Worm (Caenorhabditis elegans) whole organism, L1 larva: ENCODE results near the gene inos-1.

Experiments
- C04F5.9 ChIP-seq: sonication (generic microtip); optimal IDR thresholded peaks from 2 replicates; lab custom pipeline; 2016; ENCODE audit warnings: missing genetic modification characterization, missing compliant biosample characterization
- C16A3.4 ChIP-seq: fragments of 150-350 bp; optimal IDR thresholded peaks from 2 replicates; lab custom pipeline; 2014; ENCODE audit warnings: missing biosample characterization, missing genetic modification characterization
- C34B4.2 ChIP-seq: sonication (generic microtip); optimal IDR thresholded peaks from 2 replicates; lab custom pipeline; 2017; ENCODE audit warnings: mild to moderate bottlenecking, missing genetic modification characterization, missing compliant biosample characterization
- F16B12.6 ChIP-seq: fragments of 150-350 bp; optimal IDR thresholded peaks from 2 replicates; lab custom pipeline; 2014; ENCODE audit warnings: missing biosample characterization, missing genetic modification characterization
- Y116A8C.19 ChIP-seq: sonication (generic microtip); optimal IDR thresholded peaks from 2 replicates; lab custom pipeline; 2016; ENCODE audit warnings: missing compliant biosample characterization, missing genetic modification characterization, borderline replicate concordance
- alr-1 ChIP-seq: fragments of 200-800 bp; sonication (Bioruptor generic); optimal IDR thresholded peaks from 2 replicates; lab custom pipeline; 2018; ENCODE audit warnings: borderline replicate concordance, mild to moderate bottlenecking, missing genetic modification characterization, missing compliant biosample characterization
- blmp-1 ChIP-seq: fragments of 150-350 bp; optimal IDR thresholded peaks from 2 replicates; lab custom pipeline; 2014; ENCODE audit warnings: missing biosample characterization, missing genetic modification characterization
- ceh-8 ChIP-seq: fragments of 200-800 bp; sonication (Bioruptor generic); optimal IDR thresholded peaks from 2 replicates; lab custom pipeline; 2018; ENCODE audit warnings: mild to moderate bottlenecking, missing genetic modification characterization, moderate library complexity, missing compliant biosample characterization
- ceh-82 ChIP-seq, 3 experiments: fragments of 150-350 bp in 1 of 3; sonication (generic microtip) in 2 of 3; optimal IDR thresholded peaks; 2 replicates each; lab custom pipeline; 2014 to 2017; ENCODE audit warnings: missing biosample characterization in 3 of 3, missing genetic modification characterization in 3 of 3
- ceh-88 ChIP-seq: fragments of 200-800 bp; sonication (Bioruptor generic); IDR thresholded peaks from 2 replicates; pipeline ENCODE4 v1.3.6; 2022; ENCODE audit warnings: missing genetic modification characterization, missing compliant biosample characterization
- ceh-90 ChIP-seq: sonication (generic microtip); optimal IDR thresholded peaks from 2 replicates; lab custom pipeline; 2016; ENCODE audit warnings: missing genetic modification characterization, missing compliant biosample characterization
- dsc-1 ChIP-seq: sonication (generic microtip); optimal IDR thresholded peaks from 2 replicates; lab custom pipeline; 2016; ENCODE audit warnings: mild to moderate bottlenecking, missing genetic modification characterization, missing compliant biosample characterization
- efl-1 ChIP-seq, 4 experiments: fragments of 150-350 bp; optimal IDR thresholded peaks in 3 of 4; peaks in 1 of 4; 1 replicate in 1 of 4; 2 replicates in 3 of 4; lab custom pipeline; 2014; ENCODE audit warnings: missing biosample characterization in 2 of 4, missing genetic modification characterization in 2 of 4, missing genetic modification reagents in 2 of 4
- egl-13 ChIP-seq: sonication (generic microtip); optimal IDR thresholded peaks from 2 replicates; lab custom pipeline; 2016; ENCODE audit warnings: missing genotype, missing genetic modification reagents, missing genetic modification characterization, missing compliant biosample characterization
- egl-27 ChIP-seq, 2 experiments: fragments of 150-350 bp in 1 of 2; sonication (generic microtip); optimal IDR thresholded peaks; 3 replicates each; lab custom pipeline; 2017 to 2018; ENCODE audit warnings: missing biosample characterization in 2 of 2, missing genetic modification characterization in 2 of 2, missing genetic modification reagents in 2 of 2
- elt-2 ChIP-seq: sonication (generic microtip); optimal IDR thresholded peaks from 2 replicates; lab custom pipeline; 2016; ENCODE audit warnings: missing genetic modification characterization, mild to moderate bottlenecking, inconsistent platforms, missing compliant biosample characterization, missing genetic modification reagents
- fkh-10 ChIP-seq: sonication (generic microtip); optimal IDR thresholded peaks from 2 replicates; lab custom pipeline; 2017; ENCODE audit warnings: missing biosample characterization, missing genetic modification reagents, missing genetic modification characterization
- fkh-4 ChIP-seq: sonication (generic microtip); optimal IDR thresholded peaks from 2 replicates; lab custom pipeline; 2016; ENCODE audit warnings: missing compliant biosample characterization, missing genetic modification characterization, borderline replicate concordance
- fos-1 ChIP-seq: fragments of 150-350 bp; optimal IDR thresholded peaks from 2 replicates; lab custom pipeline; 2014; ENCODE audit warnings: missing biosample characterization, missing genetic modification characterization
- hlh-4 ChIP-seq: sonication (generic microtip); optimal IDR thresholded peaks from 2 replicates; lab custom pipeline; 2016; ENCODE audit warnings: mild to moderate bottlenecking, missing genetic modification characterization, missing compliant biosample characterization
- hpl-2 ChIP-seq: fragments of 150-350 bp; optimal IDR thresholded peaks from 2 replicates; lab custom pipeline; 2014; ENCODE audit warnings: missing biosample characterization, missing genetic modification reagents, missing genetic modification characterization
- irx-1 ChIP-seq: sonication (generic microtip); optimal IDR thresholded peaks from 2 replicates; lab custom pipeline; 2016; ENCODE audit warnings: missing genetic modification characterization, missing compliant biosample characterization
- jun-1 ChIP-seq: fragments of 150-350 bp; optimal IDR thresholded peaks from 2 replicates; lab custom pipeline; 2014; ENCODE audit warnings: missing biosample characterization, missing genetic modification reagents, missing genetic modification characterization
- lin-14 ChIP-seq: fragments of 200-800 bp; sonication (Bioruptor generic); optimal IDR thresholded peaks from 2 replicates; lab custom pipeline; 2018; ENCODE audit warnings: mild to moderate bottlenecking, missing genetic modification characterization, moderate library complexity, missing compliant biosample characterization
- lin-39 ChIP-seq: fragments of 150-350 bp; optimal IDR thresholded peaks from 2 replicates; lab custom pipeline; 2014; ENCODE audit warnings: missing biosample characterization, missing genetic modification reagents, missing genetic modification characterization
- mab-9 ChIP-seq: fragments of 200-800 bp; sonication (Bioruptor generic); IDR thresholded peaks from 2 replicates; pipeline ENCODE4 v1.3.6; 2022; ENCODE audit warnings: missing genetic modification reagents, missing genetic modification characterization, missing compliant biosample characterization
- mef-2 ChIP-seq: fragments of 150-350 bp; optimal IDR thresholded peaks from 2 replicates; lab custom pipeline; 2014; ENCODE audit warnings: missing biosample characterization, missing genetic modification characterization
- mep-1 ChIP-seq: fragments of 150-350 bp; optimal IDR thresholded peaks from 2 replicates; lab custom pipeline; 2014; ENCODE audit warnings: missing biosample characterization, missing genetic modification characterization
- nhr-19 ChIP-seq: fragments of 200-800 bp; sonication (Bioruptor generic); conservative IDR thresholded peaks from 2 replicates; pipeline ENCODE4 v1.3.6; 2022; ENCODE audit warnings: missing genetic modification characterization, missing compliant biosample characterization
- nhr-47 ChIP-seq: sonication (generic microtip); optimal IDR thresholded peaks from 2 replicates; lab custom pipeline; 2016; ENCODE audit warnings: mild to moderate bottlenecking, missing genetic modification characterization, moderate library complexity, missing compliant biosample characterization
- nhr-71 ChIP-seq: sonication (generic microtip); optimal IDR thresholded peaks from 2 replicates; lab custom pipeline; 2016; ENCODE audit warnings: mild to moderate bottlenecking, missing genetic modification characterization, moderate library complexity, missing compliant biosample characterization
- nhr-76 ChIP-seq: sonication (generic microtip); optimal IDR thresholded peaks from 2 replicates; lab custom pipeline; 2017; ENCODE audit warnings: missing biosample characterization, missing genetic modification characterization
- nhr-85 ChIP-seq: sonication (generic microtip); peaks from one replicate; lab custom pipeline; 2016; ENCODE audit warnings: missing genetic modification characterization, inconsistent platforms, missing compliant biosample characterization
- pqm-1 ChIP-seq: sonication (generic microtip); optimal IDR thresholded peaks from 3 replicates; lab custom pipeline; 2017; ENCODE audit warnings: missing biosample characterization, missing genetic modification characterization
- skn-1 ChIP-seq: fragments of 150-350 bp; optimal IDR thresholded peaks from 2 replicates; lab custom pipeline; 2014; ENCODE audit warnings: missing biosample characterization, missing genetic modification characterization
- snpc-4 ChIP-seq: fragments of 150-350 bp; optimal IDR thresholded peaks from 2 replicates; lab custom pipeline; 2014; ENCODE audit warnings: missing biosample characterization, missing genetic modification characterization
- snu-23 ChIP-seq: sonication (generic microtip); optimal IDR thresholded peaks from 2 replicates; lab custom pipeline; 2016; ENCODE audit warnings: missing genetic modification characterization, missing compliant biosample characterization
- sox-4 ChIP-seq: sonication (generic microtip); optimal IDR thresholded peaks from 2 replicates; lab custom pipeline; 2016; ENCODE audit warnings: missing genetic modification characterization, missing compliant biosample characterization
- sptf-1 ChIP-seq: fragments of 150-350 bp; optimal IDR thresholded peaks from 2 replicates; lab custom pipeline; 2014; ENCODE audit warnings: missing biosample characterization, missing genetic modification characterization
- swsn-7 ChIP-seq: sonication (generic microtip); optimal IDR thresholded peaks from 2 replicates; lab custom pipeline; 2016; ENCODE audit warnings: missing genetic modification characterization, missing compliant biosample characterization
- tlp-1 ChIP-seq: fragments of 150-350 bp; optimal IDR thresholded peaks from 2 replicates; lab custom pipeline; 2014; ENCODE audit warnings: missing biosample characterization, missing genetic modification characterization
- unc-130 ChIP-seq: fragments of 150-350 bp; optimal IDR thresholded peaks from 2 replicates; lab custom pipeline; 2017; ENCODE audit warnings: missing biosample characterization, missing genetic modification characterization, inconsistent platforms
- unc-30 ChIP-seq: sonication (generic microtip); optimal IDR thresholded peaks from 2 replicates; lab custom pipeline; 2017; ENCODE audit warnings: missing biosample characterization, missing genetic modification characterization
- unc-62 ChIP-seq: fragments of 150-350 bp; optimal IDR thresholded peaks from 2 replicates; lab custom pipeline; 2014; ENCODE audit warnings: missing biosample characterization, missing genetic modification reagents, missing genetic modification characterization
- unc-86 ChIP-seq: sonication (generic microtip); optimal IDR thresholded peaks from 2 replicates; lab custom pipeline; 2016; ENCODE audit warnings: missing genetic modification characterization, missing compliant biosample characterization
- unc-98 ChIP-seq: fragments of 200-800 bp; sonication (Bioruptor generic); IDR thresholded peaks from 2 replicates; pipeline ENCODE4 v1.3.6; 2022; ENCODE audit warnings: missing genetic modification characterization, missing compliant biosample characterization
- zip-4 ChIP-seq: fragments of 200-800 bp; sonication (Bioruptor generic); optimal IDR thresholded peaks from 2 replicates; lab custom pipeline; 2018; ENCODE audit warnings: mild to moderate bottlenecking, missing genetic modification characterization, moderate library complexity, missing compliant biosample characterization
- ztf-11 ChIP-seq, 2 experiments: sonication (generic microtip); optimal IDR thresholded peaks; 2 replicates each; lab custom pipeline; 2016 to 2017; ENCODE audit warnings: missing genetic modification characterization in 2 of 2, missing biosample characterization in 1 of 2, missing compliant biosample characterization in 1 of 2

Gene inos-1

DNA sequence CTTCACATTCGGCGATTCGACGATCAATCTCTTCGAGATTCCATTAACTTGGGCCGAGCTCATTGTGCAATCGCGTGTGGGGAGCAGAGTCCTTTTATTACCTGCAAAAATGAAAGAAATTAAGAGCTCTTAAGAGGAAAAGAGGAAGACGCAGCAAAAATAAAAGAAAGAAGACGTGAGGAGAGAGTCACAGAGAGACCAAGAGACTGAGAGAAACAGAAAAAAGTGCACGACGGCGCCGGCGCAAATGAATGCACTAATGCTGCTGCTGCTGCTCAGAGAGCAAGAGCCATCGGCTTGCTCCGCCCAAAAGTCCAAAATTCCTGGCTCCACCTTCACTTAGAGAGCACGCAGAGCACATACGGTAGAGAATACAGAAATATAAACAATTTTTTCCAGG lies at the start of gene inos-1:
inos-1 (minus strand) TSS at position 101 of the 400 bp plus-strand sequence.
- TF ChIP-seq efl-1 (optimal IDR thresholded peaks at IDR 0.05; lab: Kevin White, UChicago): no peak
- TF ChIP-seq efl-1 (GFP tag; optimal IDR thresholded peaks at IDR 0.05 in 1 of 2; lab: Kevin White, UChicago): no peak
- no peak for TF ChIP-seq irx-1
- TF ChIP-seq C16A3.4 (tag; lab: Kevin White, UChicago): no peak
- TF ChIP-seq egl-13 (tag; lab: Kevin White, UChicago): no peak
- TF ChIP-seq Y116A8C.19 (tag; lab: Kevin White, UChicago): no peak
- TF ChIP-seq F16B12.6: no peak
- TF ChIP-seq nhr-47 (tag; lab: Kevin White, UChicago): no peak
- no peak for TF ChIP-seq unc-30 (tag; lab: Kevin White, UChicago)
- no peak for TF ChIP-seq nhr-71
- no peak for TF ChIP-seq fkh-10 (GFP tag; lab: Kevin White, UChicago)
- no peak for TF ChIP-seq ztf-11 (tag; optimal IDR thresholded peaks at IDR 0.05; lab: Kevin White, UChicago)

ce11 chrII:11749490-11750172 lies 49.5 kb upstream of the inos-1 start:
- TF ChIP-seq nhr-19: peak; percentile 67; the same call in 1 of the 2 replicates
- TF ChIP-seq ztf-11 (tag; optimal IDR thresholded peaks at IDR 0.05; lab: Kevin White, UChicago): peak in 1 of 2 experiments; percentile 78
- TF ChIP-seq unc-130 (tag; lab: Kevin White, UChicago): peak; percentile 51
- TF ChIP-seq swsn-7: peak; percentile 94
- TF ChIP-seq Y116A8C.19 (tag; lab: Kevin White, UChicago): no peak
- peak; percentile 29 for TF ChIP-seq nhr-76 (tag; lab: Kevin White, UChicago)
- TF ChIP-seq elt-2 (tag; lab: Kevin White, UChicago): peak; percentile 53
- peak; percentile 49 to 64 for TF ChIP-seq egl-27 (tag; optimal IDR thresholded peaks at IDR 0.05; lab: Kevin White, UChicago)
- TF ChIP-seq tlp-1 (tag; lab: Kevin White, UChicago): no peak
- no peak for TF ChIP-seq zip-4 (GFP tag; lab: Kevin White, UChicago)
- peak; percentile 38 for TF ChIP-seq blmp-1 (tag; lab: Kevin White, UChicago)
- peak; percentile 96 for TF ChIP-seq nhr-71
- no peak for TF ChIP-seq sptf-1 (tag; lab: Kevin White, UChicago)
- TF ChIP-seq ceh-88 (GFP tag; lab: Robert Waterston, UW): peak; percentile 63; the same call in 1 of the 2 replicates
- peak; percentile 54 to 80 (median 73) for TF ChIP-seq ceh-82 (tag; optimal IDR thresholded peaks at IDR 0.05; lab: Kevin White, UChicago)
- TF ChIP-seq fos-1: peak; percentile 33
- TF ChIP-seq C04F5.9 (tag; lab: Kevin White, UChicago): no peak
- TF ChIP-seq snpc-4 (tag; lab: Kevin White, UChicago): peak; percentile 53
- no peak for TF ChIP-seq hlh-4 (tag; lab: Kevin White, UChicago)
- TF ChIP-seq snu-23: peak; percentile 90
- TF ChIP-seq alr-1 (tag; lab: Kevin White, UChicago): no peak
- TF ChIP-seq nhr-85 (tag; lab: Kevin White, UChicago): peak; percentile 82
- peak; percentile 95 for TF ChIP-seq lin-14 (GFP tag; lab: Kevin White, UChicago)
- TF ChIP-seq ceh-8 (GFP tag; lab: Kevin White, UChicago): peak; percentile 56
- TF ChIP-seq unc-86 (tag; lab: Kevin White, UChicago): peak; percentile 93
- TF ChIP-seq egl-13 (tag; lab: Kevin White, UChicago): peak; percentile 78
- no peak for TF ChIP-seq ceh-90 (tag; lab: Kevin White, UChicago)
- peak; percentile 47; the same call in 1 of the 2 replicates for TF ChIP-seq mab-9 (GFP tag; lab: Robert Waterston, UW)
- peak; percentile 19 for TF ChIP-seq fkh-4
- peak; percentile 31 for TF ChIP-seq mep-1 (tag; lab: Kevin White, UChicago)
- TF ChIP-seq pqm-1 (tag; lab: Kevin White, UChicago): no peak
- no peak for TF ChIP-seq unc-98
- TF ChIP-seq sox-4 (tag; lab: Kevin White, UChicago): peak; percentile 30
- TF ChIP-seq unc-30 (tag; lab: Kevin White, UChicago): no peak
- TF ChIP-seq lin-39 (tag; lab: Kevin White, UChicago): peak; percentile 8
- peak; percentile 69 for TF ChIP-seq skn-1 (tag; lab: Kevin White, UChicago)
- peak; percentile 70 for TF ChIP-seq dsc-1 (tag; lab: Kevin White, UChicago)
- no peak for TF ChIP-seq C34B4.2
- no peak for TF ChIP-seq hpl-2 (GFP tag; lab: Kevin White, UChicago)
- TF ChIP-seq irx-1: peak; percentile 86
- peak; percentile 6 for TF ChIP-seq mef-2
- peak; percentile 69 for TF ChIP-seq jun-1 (tag; lab: Kevin White, UChicago)
- no peak for TF ChIP-seq unc-62 (GFP tag; lab: Kevin White, UChicago)
